Fruit fly (Drosophila melanogaster) whole organism, pupa: ENCODE measurements around the gene Zmynd10.

Experiments used
- EcR ChIP-seq: fragments of 200-800 bp; sonication (Bioruptor generic); optimal IDR thresholded peaks from 3 replicates; lab custom pipeline; 2019; ENCODE audit warnings: missing biosample characterization, missing genetic modification characterization, mild to moderate bottlenecking, moderate library complexity, missing genetic modification reagents
- rn ChIP-seq: fragments of 200-800 bp; sonication (Bioruptor generic); IDR thresholded peaks from 2 replicates; pipeline ENCODE4 v1.3.6; 2022; ENCODE audit warnings: missing biosample characterization, missing genetic modification characterization

dm6 chr3L:13064935-13065334 is 38.7 kb upstream of the Zmynd10 start:
- TF ChIP-seq EcR (GFP tag; lab: Kevin White, UChicago), result no peak
- TF ChIP-seq rn (GFP tag; lab: Robert Waterston, UW), result no peak
